Fruit fly (Drosophila melanogaster): ENCODE data around the gene CG17219.

Gene CG17219

DNA sequence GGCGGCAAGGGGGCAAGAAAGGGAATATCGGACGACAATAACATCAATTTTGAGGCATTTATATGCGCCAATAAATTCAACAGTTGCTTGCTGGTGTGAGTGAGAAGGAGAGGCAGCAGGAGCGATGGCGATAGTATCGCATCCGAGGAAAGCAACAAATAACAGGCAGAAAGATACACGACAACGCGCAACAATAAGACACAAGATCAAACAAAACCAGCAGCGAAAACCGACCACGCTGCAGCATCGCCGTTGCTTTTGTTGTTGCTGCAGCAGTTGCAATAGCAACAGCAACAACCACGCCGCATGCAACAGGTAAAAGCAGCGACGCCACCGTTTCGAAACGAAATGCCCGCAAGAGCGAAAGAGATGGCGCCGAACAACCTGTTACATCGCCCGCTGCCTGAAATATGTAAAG, 28.5 kb upstream of the CG17219 start (continued):
- TF ChIP-seq disco-r (GFP tag; optimal IDR thresholded peaks at IDR 0.05), result no peak
- no peak for TF ChIP-seq HmgZ (tag; optimal IDR thresholded peaks at IDR 0.05)
- no peak for TF ChIP-seq CG10209 (GFP tag; optimal IDR thresholded peaks at IDR 0.05)
- no peak for TF ChIP-seq PHDP (tag; optimal IDR thresholded peaks at IDR 0.05)
- no peak for TF ChIP-seq grn (GFP tag; optimal IDR thresholded peaks at IDR 0.05)
- TF ChIP-seq CG5245 (GFP tag; optimal IDR thresholded peaks at IDR 0.05), result no peak
- no peak for TF ChIP-seq crc (GFP tag; optimal IDR thresholded peaks at IDR 0.05)
- TF ChIP-seq sug (tag; optimal IDR thresholded peaks at IDR 0.05), result no peak
- peak; percentile 57 for TF ChIP-seq Scr (GFP tag; IDR thresholded peaks at IDR 0.05; ENCODE audit: partially characterized antibody)
- no peak for TF ChIP-seq Jarid2 (GFP tag; optimal IDR thresholded peaks at IDR 0.05)
- peak; percentile 66; the same call in 1 of the 2 replicates for TF ChIP-seq vvl (GFP tag; IDR thresholded peaks at IDR 0.05)
- TF ChIP-seq scrt (GFP tag; optimal IDR thresholded peaks at IDR 0.05), result peak; percentile 45
- TF ChIP-seq NC2β (GFP tag; optimal IDR thresholded peaks at IDR 0.05), result no peak
- TF ChIP-seq CG12391 (tag; optimal IDR thresholded peaks at IDR 0.05), result no peak
- no peak for TF ChIP-seq lov (optimal IDR thresholded peaks at IDR 0.05)
- no peak for TF ChIP-seq lov (GFP tag; IDR thresholded peaks at IDR 0.05)
- no peak for TF ChIP-seq CG13296 (GFP tag; optimal IDR thresholded peaks at IDR 0.05)
- no peak for TF ChIP-seq Sox100B (GFP tag; optimal IDR thresholded peaks at IDR 0.05)
- no peak for TF ChIP-seq CG6854 (GFP tag; optimal IDR thresholded peaks at IDR 0.05)
- no peak for TF ChIP-seq usp (GFP tag; optimal IDR thresholded peaks at IDR 0.05)
- TF ChIP-seq CG14965 (GFP tag; optimal IDR thresholded peaks at IDR 0.05; ENCODE audit: borderline replicate concordance), result no peak
- no peak for TF ChIP-seq CG30020 (tag; optimal IDR thresholded peaks at IDR 0.05)
- TF ChIP-seq pnt (GFP tag; optimal IDR thresholded peaks at IDR 0.05), result no peak
- no peak for TF ChIP-seq CG10366 (GFP tag; IDR thresholded peaks at IDR 0.05)
- peak; percentile 20; the same call in 1 of the 2 replicates for TF ChIP-seq amos (GFP tag; IDR thresholded peaks at IDR 0.05; ENCODE audit: partially characterized antibody)
- no peak for TF ChIP-seq ato (GFP tag; IDR thresholded peaks at IDR 0.05; ENCODE audit: partially characterized antibody)
- TF ChIP-seq CG4360 (GFP tag; IDR thresholded peaks at IDR 0.05), result peak; percentile 82
- no peak for TF ChIP-seq CG32772 (GFP tag; IDR thresholded peaks at IDR 0.05)
- TF ChIP-seq tna (GFP tag; IDR thresholded peaks at IDR 0.05; ENCODE audit: partially characterized antibody), result no peak
- no peak for TF ChIP-seq CG10565 (GFP tag; optimal IDR thresholded peaks at IDR 0.05)
- no peak for TF ChIP-seq tin (GFP tag; optimal IDR thresholded peaks at IDR 0.05)
- no peak for TF ChIP-seq CG9215 (GFP tag; IDR thresholded peaks at IDR 0.05)
- no peak for TF ChIP-seq Oaz (GFP tag; IDR thresholded peaks at IDR 0.05)
- TF ChIP-seq CG11560 (tag; IDR thresholded peaks at IDR 0.05), result no peak
- no peak for TF ChIP-seq CG17385 (GFP tag; optimal IDR thresholded peaks at IDR 0.05)
- TF ChIP-seq CG4730 (GFP tag; IDR thresholded peaks at IDR 0.05), result no peak
- no peak for TF ChIP-seq C15 (GFP tag; IDR thresholded peaks at IDR 0.05)
- TF ChIP-seq repo (GFP tag; optimal IDR thresholded peaks at IDR 0.05), result no peak
- no peak for TF ChIP-seq grau (tag; optimal IDR thresholded peaks at IDR 0.05)
- no peak for TF ChIP-seq pfk (GFP tag; optimal IDR thresholded peaks at IDR 0.05)
- TF ChIP-seq CG9817 (tag; optimal IDR thresholded peaks at IDR 0.05), result no peak
- no peak for TF ChIP-seq en (GFP tag; optimal IDR thresholded peaks at IDR 0.05)
- TF ChIP-seq CG16863 (GFP tag; optimal IDR thresholded peaks at IDR 0.05), result no peak
- TF ChIP-seq gce (GFP tag; IDR thresholded peaks at IDR 0.05), result no peak
- TF ChIP-seq Dip3 (GFP tag; optimal IDR thresholded peaks at IDR 0.05), result no peak
- no peak for TF ChIP-seq CG14860 (GFP tag; IDR thresholded peaks at IDR 0.05; ENCODE audit: partially characterized antibody)
- no peak for TF ChIP-seq CG3281 (GFP tag; optimal IDR thresholded peaks at IDR 0.05)
- no peak for TF ChIP-seq CG30431 (GFP tag; optimal IDR thresholded peaks at IDR 0.05)
- TF ChIP-seq CG6175 (GFP tag; IDR thresholded peaks at IDR 0.05), result 0 out of 3 replicates have a peak, but pooled peaks have one; percentile 30
- TF ChIP-seq gem (tag; optimal IDR thresholded peaks at IDR 0.05), result no peak
- no peak for TF ChIP-seq Tbp (GFP tag; optimal IDR thresholded peaks at IDR 0.05)
- no peak for TF ChIP-seq toy (GFP tag; IDR thresholded peaks at IDR 0.05)

Data from whole organism, embryonic.